Worm (Caenorhabditis elegans): ENCODE measurements around the gene srab-10.

Gene srab-10

DNA sequence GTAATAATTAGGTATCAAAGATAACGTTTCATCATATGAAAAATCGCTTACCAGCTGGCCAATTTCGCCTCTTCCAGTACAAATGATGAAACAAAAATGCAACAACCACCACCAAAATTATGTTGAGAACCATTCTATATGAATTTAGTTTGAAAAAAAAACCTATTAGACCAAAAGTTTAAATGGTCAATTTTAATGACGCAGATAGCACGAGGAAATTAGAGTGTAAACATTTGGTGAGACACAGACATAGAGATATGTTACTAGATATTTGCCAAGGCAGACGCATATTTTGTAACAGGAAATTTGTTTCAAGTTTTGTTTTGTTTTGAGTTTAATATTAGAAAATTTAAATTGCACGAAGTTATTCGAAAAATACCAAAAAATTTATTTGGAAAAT is 50.0 kb downstream of the srab-10 start, which contains the start of gene cyp-33C9:
Gene cyp-33C9 (minus strand): TSS at position 211 of the 400 bp plus-strand sequence.
- TF ChIP-seq hmbx-1 (tag; optimal IDR thresholded peaks at IDR 0.05): no peak
- no peak for TF ChIP-seq ama-1 (optimal IDR thresholded peaks at IDR 0.05)
- TF ChIP-seq tbx-37 (GFP tag; conservative IDR thresholded peaks at IDR 0.05): no peak
- no peak for TF ChIP-seq ceh-13 (GFP tag; optimal IDR thresholded peaks at IDR 0.05)
- no peak for TF ChIP-seq tbx-11 (GFP tag; IDR thresholded peaks at IDR 0.05)
- no peak for TF ChIP-seq pes-1 (GFP tag; IDR thresholded peaks at IDR 0.05)
- TF ChIP-seq hnd-1 (tag; optimal IDR thresholded peaks at IDR 0.05): no peak
- TF ChIP-seq flt-1 (GFP tag; IDR thresholded peaks at IDR 0.05): no peak
- TF ChIP-seq scrt-1 (GFP tag; IDR thresholded peaks at IDR 0.05): no peak
- no peak for TF ChIP-seq B0310.2 (tag; optimal IDR thresholded peaks at IDR 0.05)
- TF ChIP-seq ets-7 (tag; optimal IDR thresholded peaks at IDR 0.05): no peak
- TF ChIP-seq ceh-36 (tag; optimal IDR thresholded peaks at IDR 0.05): no peak
- TF ChIP-seq sea-1 (GFP tag; conservative IDR thresholded peaks at IDR 0.05): no peak
- no peak for TF ChIP-seq hmg-4 (GFP tag; optimal IDR thresholded peaks at IDR 0.05)
- TF ChIP-seq tra-4 (tag; optimal IDR thresholded peaks at IDR 0.05): no peak
